Worm (Caenorhabditis elegans): ENCODE measurements around the gene W10G6.1.
A peak's percentile ranks its signal among the peaks of the same experiment; 100 is the strongest.
"Not testable (repeated sequence)": the region's sequence is repeated elsewhere in the genome, so short reads cannot be mapped to it uniquely, and the experiment has no call there.

Gene W10G6.1

DNA sequence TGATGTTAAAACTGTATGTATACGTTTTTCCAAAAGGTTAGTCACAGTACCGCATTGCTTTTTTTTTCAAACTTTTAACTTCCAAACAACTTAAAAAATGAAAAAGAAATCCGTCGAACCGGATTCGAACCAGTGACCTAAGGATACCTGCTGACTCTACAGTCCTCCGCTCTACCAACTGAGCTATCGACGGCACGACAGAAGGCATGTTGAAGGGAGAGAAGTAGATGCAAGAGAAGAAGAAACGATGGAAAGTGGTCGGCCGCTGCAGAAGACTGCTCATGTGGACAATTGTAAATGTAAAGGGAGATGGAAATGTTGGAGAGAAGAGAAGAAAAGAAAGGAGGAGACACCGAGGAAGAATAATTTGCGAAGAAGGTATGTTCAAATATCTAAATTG lies 35.3 kb upstream of the W10G6.1 start (continued):
- TF ChIP-seq elt-3 (tag; optimal IDR thresholded peaks at IDR 0.05) (no peak), gmeb-1 (tag; optimal IDR thresholded peaks at IDR 0.05) (peak; percentile 76), fos-1 (tag; optimal IDR thresholded peaks at IDR 0.05) (peak; percentile 77), lin-13 (GFP tag; optimal IDR thresholded peaks at IDR 0.05) (peak; percentile 77), unc-55 (GFP tag; optimal IDR thresholded peaks at IDR 0.05) (peak; percentile 91)

DNA sequence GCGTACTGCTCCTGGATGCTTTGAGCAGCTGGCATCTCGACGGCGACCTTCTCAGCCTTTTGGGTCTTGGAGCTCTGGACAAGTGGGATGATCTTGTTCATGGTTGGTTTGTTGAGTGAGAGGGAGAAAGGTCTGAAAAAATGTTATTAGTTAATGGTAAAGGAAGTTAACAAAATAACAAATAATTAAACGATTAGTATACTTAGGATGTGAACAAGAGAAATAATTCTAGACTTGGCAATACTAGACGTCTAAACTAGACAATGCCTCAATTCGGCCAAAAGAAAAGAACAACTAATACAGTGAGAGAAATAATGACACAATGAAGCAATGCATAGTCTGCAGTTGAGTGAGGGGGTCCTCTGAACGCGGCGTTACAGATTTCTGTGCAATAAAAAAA lies 34.5 kb upstream of the W10G6.1 start, which contains the start of gene R11.4:
R11.4 (minus strand) TSS at position 101 of the 400 bp plus-strand sequence.
- TF ChIP-seq unc-62 (GFP tag; optimal IDR thresholded peaks at IDR 0.05) (no peak), sem-4 (tag; optimal IDR thresholded peaks at IDR 0.05) (no peak), nhr-23 (tag; optimal IDR thresholded peaks at IDR 0.05) (no peak), nhr-25 (tag; optimal IDR thresholded peaks at IDR 0.05) (no peak)

DNA sequence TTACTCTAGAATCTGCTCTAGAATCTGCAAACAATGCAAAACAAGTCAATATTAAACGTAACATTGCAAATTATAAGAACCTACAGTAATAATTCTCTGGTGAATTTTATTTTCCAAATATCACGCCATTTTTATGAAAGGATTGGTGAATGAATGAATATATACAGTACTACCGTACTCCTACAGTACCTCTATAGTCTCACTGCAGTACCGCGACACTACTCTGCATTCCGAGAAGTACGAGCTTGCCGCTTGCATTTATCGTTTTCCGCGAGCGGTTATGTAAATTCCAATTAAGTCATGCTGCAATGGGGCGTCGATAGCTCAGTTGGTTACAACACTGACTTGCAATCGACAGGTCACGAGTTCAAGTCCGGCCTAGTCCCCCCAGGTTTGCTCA lies 32.7 kb upstream of the W10G6.1 start, which contains the start of gene F23A7.4:
F23A7.4 (plus strand) TSS at position 301 of the 400 bp plus-strand sequence.
- not testable (repeated sequence) for TF ChIP-seq ZK546.5, snpc-4, elt-1 (tag; optimal IDR thresholded peaks at IDR 0.05)

DNA sequence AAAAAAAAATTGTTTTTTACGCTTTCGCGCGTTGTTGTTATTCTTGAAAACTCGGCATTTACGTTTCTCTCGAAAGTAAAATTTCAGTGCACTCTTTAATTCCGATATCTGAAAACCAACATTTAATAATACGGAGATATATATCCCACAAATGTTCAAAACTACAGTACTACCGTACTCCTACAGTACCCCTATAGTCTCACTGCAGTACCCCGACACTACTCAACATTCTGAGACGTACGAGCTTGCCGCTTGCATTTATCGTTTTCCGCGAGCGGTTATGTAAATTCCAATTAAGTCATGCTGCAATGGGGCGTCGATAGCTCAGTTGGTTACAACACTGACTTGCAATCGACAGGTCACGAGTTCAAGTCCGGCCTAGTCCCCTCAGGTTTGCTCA lies 31.9 kb upstream of the W10G6.1 start, which contains the start of gene F23A7.8:
F23A7.8 (plus strand) TSS at position 301 of the 400 bp plus-strand sequence.
- TF ChIP-seq snpc-4 (tag; optimal IDR thresholded peaks at IDR 0.05); sma-3 (GFP tag; optimal IDR thresholded peaks at IDR 0.05); mdl-1 (tag; optimal IDR thresholded peaks at IDR 0.05): not testable (repeated sequence)

DNA sequence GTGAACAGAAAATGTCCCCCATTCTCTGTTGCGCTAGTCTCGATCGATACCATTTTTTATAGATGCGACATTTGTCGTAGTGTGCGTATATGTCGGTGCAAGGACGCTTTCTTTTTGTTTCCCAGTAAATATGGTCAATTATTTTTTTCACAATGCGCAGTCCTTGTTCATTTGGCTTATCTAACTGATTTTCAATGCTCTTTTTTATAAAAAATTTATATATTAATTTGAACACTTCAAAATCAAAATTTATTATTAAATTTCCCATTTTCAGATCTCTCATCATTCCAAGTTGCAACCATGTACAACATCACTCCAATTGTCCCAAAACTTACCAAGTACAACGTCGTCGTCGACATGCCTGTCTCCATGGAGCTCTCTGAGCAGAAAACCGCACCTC lies 27.9 kb upstream of the W10G6.1 start, which contains the start of gene F23A7.1:
F23A7.1 (plus strand) TSS at position 301 of the 400 bp plus-strand sequence.
- TF ChIP-seq mab-5 (tag; optimal IDR thresholded peaks at IDR 0.05) (no peak), snpc-4 (tag; optimal IDR thresholded peaks at IDR 0.05) (no peak), mbf-1 (tag; optimal IDR thresholded peaks at IDR 0.05) (no peak), nhr-10 (tag; optimal IDR thresholded peaks at IDR 0.05) (no peak), ZK546.5 (tag; optimal IDR thresholded peaks at IDR 0.05) (no peak), egl-27 (tag; optimal IDR thresholded peaks at IDR 0.05) (no peak), C34F6.9 (tag; optimal IDR thresholded peaks at IDR 0.05) (no peak), F13H6.1 (tag; optimal IDR thresholded peaks at IDR 0.05) (no peak), Y55F3AM.14 (GFP tag; optimal IDR thresholded peaks at IDR 0.05) (no peak), ceh-82 (tag; optimal IDR thresholded peaks at IDR 0.05) (no peak), peb-1 (tag; optimal IDR thresholded peaks at IDR 0.05) (no peak), skn-1 (tag; optimal IDR thresholded peaks at IDR 0.05) (no peak), aly-2 (tag; optimal IDR thresholded peaks at IDR 0.05) (no peak), nhr-11 (tag; optimal IDR thresholded peaks at IDR 0.05) (no peak), unc-55 (GFP tag; optimal IDR thresholded peaks at IDR 0.05) (no peak), alr-1 (tag; optimal IDR thresholded peaks at IDR 0.05) (no peak), R02D3.7 (tag; optimal IDR thresholded peaks at IDR 0.05) (no peak)

DNA sequence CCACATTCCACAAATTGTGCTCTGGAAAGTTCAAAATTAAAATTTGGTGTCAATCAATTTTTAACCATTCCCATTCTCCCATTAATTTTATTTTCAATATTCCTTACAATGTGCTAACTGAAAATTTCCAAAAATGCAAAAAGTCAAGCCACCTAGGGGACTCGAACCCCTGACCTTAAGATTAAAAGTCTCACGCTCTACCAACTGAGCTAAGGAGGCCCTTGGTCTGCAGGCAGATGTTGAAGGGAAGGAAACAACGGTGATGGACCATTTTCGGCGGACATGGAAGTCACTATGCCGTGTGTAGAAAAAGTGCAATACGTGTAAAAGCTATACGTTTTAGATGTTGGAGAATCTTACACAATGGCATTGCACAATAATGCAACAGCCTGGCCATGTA lies 27.2 kb upstream of the W10G6.1 start:
- TF ChIP-seq nhr-12 (tag; optimal IDR thresholded peaks at IDR 0.05) (no peak), Y55F3AM.14 (GFP tag; optimal IDR thresholded peaks at IDR 0.05) (no peak), lin-39 (tag; optimal IDR thresholded peaks at IDR 0.05) (no peak), ceh-16 (tag; optimal IDR thresholded peaks at IDR 0.05) (no peak), sma-3 (GFP tag; optimal IDR thresholded peaks at IDR 0.05) (no peak), nhr-6 (tag; optimal IDR thresholded peaks at IDR 0.05) (no peak), dmd-4 (tag; optimal IDR thresholded peaks at IDR 0.05) (no peak), skn-1 (tag; optimal IDR thresholded peaks at IDR 0.05) (no peak), nhr-25 (tag; optimal IDR thresholded peaks at IDR 0.05) (no peak), gmeb-1 (tag; optimal IDR thresholded peaks at IDR 0.05) (no peak), elt-1 (tag; optimal IDR thresholded peaks at IDR 0.05) (no peak)
